Worm (Caenorhabditis elegans): ENCODE results near the gene C44B11.1.

C44B11.1 gene

ce11 chrIII:3160490-3160889 is 5.4 kb downstream of the C44B11.1 start:
- no peak for TF ChIP-seq egl-27 (tag; optimal IDR thresholded peaks at IDR 0.05)
- TF ChIP-seq unc-62 (GFP tag; optimal IDR thresholded peaks at IDR 0.05) = no peak
- TF ChIP-seq Y55F3AM.14 (GFP tag; optimal IDR thresholded peaks at IDR 0.05) = no peak
- no peak for TF ChIP-seq unc-55 (GFP tag; optimal IDR thresholded peaks at IDR 0.05)
- no peak for TF ChIP-seq ceh-16 (tag; optimal IDR thresholded peaks at IDR 0.05)
- no peak for TF ChIP-seq nhr-25 (tag; optimal IDR thresholded peaks at IDR 0.05)
- TF ChIP-seq F13H6.1 (tag; optimal IDR thresholded peaks at IDR 0.05) = no peak
- TF ChIP-seq blmp-1 (tag; optimal IDR thresholded peaks at IDR 0.05; ENCODE audit: insufficient read depth) = no peak
- TF ChIP-seq nhr-23 (tag; optimal IDR thresholded peaks at IDR 0.05) = no peak
- no peak for TF ChIP-seq sma-3 (GFP tag; optimal IDR thresholded peaks at IDR 0.05)
- no peak for TF ChIP-seq crh-2 (tag; optimal IDR thresholded peaks at IDR 0.05)
- TF ChIP-seq ama-1 (optimal IDR thresholded peaks at IDR 0.05) = no peak
- no peak for TF ChIP-seq nhr-77 (tag; optimal IDR thresholded peaks at IDR 0.05)
- TF ChIP-seq nhr-129 (tag; optimal IDR thresholded peaks at IDR 0.05) = no peak

- TF ChIP-seq sma-3 (GFP tag; optimal IDR thresholded peaks at IDR 0.05) (peak; percentile 1), blmp-1 (tag; optimal IDR thresholded peaks at IDR 0.05; ENCODE audit: insufficient read depth) (peak; percentile 78), nhr-11 (tag; optimal IDR thresholded peaks at IDR 0.05) (no peak), elt-1 (tag; optimal IDR thresholded peaks at IDR 0.05) (no peak), nhr-25 (tag; optimal IDR thresholded peaks at IDR 0.05) (peak; percentile 77), elt-3 (tag; optimal IDR thresholded peaks at IDR 0.05) (no peak), fos-1 (tag; optimal IDR thresholded peaks at IDR 0.05) (no peak), lin-13 (GFP tag; optimal IDR thresholded peaks at IDR 0.05) (no peak)
Measured at ce11 chrIII:3161600-3161999, 6.5 kb downstream of the C44B11.1 start.

DNA sequence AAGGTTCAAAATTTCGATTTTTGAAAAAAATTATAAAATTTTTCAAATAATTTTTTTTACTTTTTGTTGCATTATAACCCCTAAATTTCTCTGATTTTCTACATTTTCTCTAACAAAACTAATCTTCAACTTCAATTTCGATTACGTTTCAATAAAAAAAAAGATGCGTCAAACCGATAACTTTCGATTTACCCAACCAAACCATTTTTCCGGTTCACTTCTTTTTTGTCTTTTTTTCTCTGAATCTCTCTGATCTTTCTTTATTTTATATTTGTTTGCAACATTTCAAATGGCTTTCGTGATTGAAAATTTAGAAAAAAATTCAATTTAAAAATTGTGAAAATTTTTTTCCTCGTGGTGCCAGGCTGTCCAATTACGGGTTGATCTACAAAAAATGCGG is 8.4 kb downstream of the C44B11.1 start:
- TF ChIP-seq unc-55 (GFP tag; optimal IDR thresholded peaks at IDR 0.05) (no peak), mdl-1 (tag; optimal IDR thresholded peaks at IDR 0.05) (no peak), nhr-6 (tag; optimal IDR thresholded peaks at IDR 0.05) (no peak), aly-2 (tag; optimal IDR thresholded peaks at IDR 0.05) (no peak), nhr-21 (tag; optimal IDR thresholded peaks at IDR 0.05) (no peak), sma-3 (GFP tag; optimal IDR thresholded peaks at IDR 0.05) (no peak), lin-11 (tag; optimal IDR thresholded peaks at IDR 0.05) (no peak), nhr-10 (tag; optimal IDR thresholded peaks at IDR 0.05) (no peak), mab-5 (tag; optimal IDR thresholded peaks at IDR 0.05) (no peak), zag-1 (tag; optimal IDR thresholded peaks at IDR 0.05) (no peak), ama-1 (optimal IDR thresholded peaks at IDR 0.05) (no peak), ztf-1 (GFP tag; conservative IDR thresholded peaks at IDR 0.05) (no peak), ztf-11 (tag; optimal IDR thresholded peaks at IDR 0.05) (no peak), elt-3 (tag; optimal IDR thresholded peaks at IDR 0.05) (no peak), snpc-4 (tag; optimal IDR thresholded peaks at IDR 0.05) (no peak), sma-9 (GFP tag; optimal IDR thresholded peaks at IDR 0.05) (no peak), sma-9 (tag; optimal IDR thresholded peaks at IDR 0.05) (no peak), nhr-25 (tag; optimal IDR thresholded peaks at IDR 0.05) (no peak)

DNA sequence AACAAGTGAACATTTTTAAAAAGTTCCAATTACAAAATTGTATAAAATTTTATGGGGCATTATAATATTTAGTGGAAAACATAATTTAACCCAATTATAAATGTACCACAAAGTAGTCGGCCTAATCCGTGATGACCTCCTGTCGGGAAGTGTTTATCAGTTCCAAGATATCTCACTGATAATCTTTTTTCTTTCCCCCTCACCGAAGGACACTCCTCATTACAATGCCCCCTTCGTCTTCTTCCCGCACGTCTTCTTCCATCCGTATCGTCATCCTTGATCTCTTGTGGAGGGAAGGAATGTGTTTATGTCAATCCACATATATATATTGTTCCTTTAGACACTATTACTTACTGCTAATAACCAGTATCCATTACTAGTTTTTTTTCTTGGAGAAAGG is 10.2 kb downstream of the C44B11.1 start, which contains the start of gene R148.5:
Gene R148.5, plus strand, starts transcription at position 331 of the 400 bp plus-strand sequence.
- TF ChIP-seq fos-1 (tag; optimal IDR thresholded peaks at IDR 0.05) (no peak), ztf-4 (tag; optimal IDR thresholded peaks at IDR 0.05) (no peak), mab-5 (tag; optimal IDR thresholded peaks at IDR 0.05) (no peak), ama-1 (optimal IDR thresholded peaks at IDR 0.05) (no peak), nhr-25 (tag; optimal IDR thresholded peaks at IDR 0.05) (no peak), gmeb-1 (tag; optimal IDR thresholded peaks at IDR 0.05) (no peak), C34F6.9 (tag; optimal IDR thresholded peaks at IDR 0.05) (no peak), ZK546.5 (tag; optimal IDR thresholded peaks at IDR 0.05) (no peak), nhr-6 (tag; optimal IDR thresholded peaks at IDR 0.05) (no peak), zag-1 (tag; optimal IDR thresholded peaks at IDR 0.05) (no peak), nhr-12 (tag; optimal IDR thresholded peaks at IDR 0.05) (no peak), dmd-4 (tag; optimal IDR thresholded peaks at IDR 0.05) (no peak), nhr-77 (tag; optimal IDR thresholded peaks at IDR 0.05) (no peak), sma-9 (GFP tag; optimal IDR thresholded peaks at IDR 0.05) (no peak), sma-9 (tag; optimal IDR thresholded peaks at IDR 0.05) (no peak), ceh-82 (tag; optimal IDR thresholded peaks at IDR 0.05) (no peak), peb-1 (tag; optimal IDR thresholded peaks at IDR 0.05) (no peak), sma-3 (GFP tag; optimal IDR thresholded peaks at IDR 0.05) (no peak)

Data from whole organism, L2 larva.